Worm (Caenorhabditis elegans) whole organism, L3 larva: ENCODE measurements around the gene srm-4.
"Not testable (repeated sequence)": the region's sequence is repeated elsewhere in the genome, so short reads cannot be mapped to it uniquely, and the experiment has no call there.

ENCODE experiments used
- ZK546.5 ChIP-seq: sonication (generic microtip); optimal IDR thresholded peaks from 2 replicates; lab custom pipeline; 2017; ENCODE audit warnings: missing biosample characterization, missing genetic modification characterization
- ceh-82 ChIP-seq: fragments of 150-350 bp; optimal IDR thresholded peaks from 2 replicates; lab custom pipeline; 2014; ENCODE audit warnings: missing biosample characterization, missing genetic modification characterization
- jun-1 ChIP-seq: fragments of 150-350 bp; optimal IDR thresholded peaks from 2 replicates; lab custom pipeline; 2014; ENCODE audit warnings: missing biosample characterization, missing genetic modification reagents, missing genetic modification characterization
- nhr-11 ChIP-seq: fragments of 150-350 bp; optimal IDR thresholded peaks from 2 replicates; lab custom pipeline; 2014; ENCODE audit warnings: missing biosample characterization, missing genetic modification characterization
- nhr-12 ChIP-seq: fragments of 150-350 bp; optimal IDR thresholded peaks from 2 replicates; lab custom pipeline; 2014; ENCODE audit warnings: missing biosample characterization, missing genetic modification characterization
- nhr-237 ChIP-seq: fragments of 150-350 bp; optimal IDR thresholded peaks from 2 replicates; lab custom pipeline; 2014; ENCODE audit warnings: missing biosample characterization, missing genetic modification characterization
- nhr-77 ChIP-seq: fragments of 150-350 bp; optimal IDR thresholded peaks from 2 replicates; lab custom pipeline; 2014; ENCODE audit warnings: missing biosample characterization, missing genetic modification characterization
- tbx-2 ChIP-seq: sonication (generic microtip); optimal IDR thresholded peaks from 2 replicates; lab custom pipeline; 2016; ENCODE audit warnings: mild to moderate bottlenecking, missing genetic modification characterization, missing compliant biosample characterization
- unc-62 ChIP-seq: fragments of 150-350 bp; sonication (generic microtip); optimal IDR thresholded peaks from 4 replicates; lab custom pipeline; 2014; ENCODE audit warnings: missing biosample characterization, missing genetic modification reagents, missing genetic modification characterization
- ztf-11 ChIP-seq: fragments of 150-350 bp; optimal IDR thresholded peaks from 2 replicates; lab custom pipeline; 2014; ENCODE audit warnings: missing biosample characterization, missing genetic modification characterization

ce11 chrV:14357347-14357746 lies 24.1 kb downstream of the srm-4 start:
- TF ChIP-seq ZK546.5; unc-62 (GFP tag; lab: Kevin White, UChicago); ceh-82 (tag; lab: Kevin White, UChicago); nhr-77 (tag; lab: Kevin White, UChicago); jun-1; nhr-237 (tag; lab: Kevin White, UChicago); nhr-12 (tag; lab: Kevin White, UChicago); tbx-2 (tag; lab: Kevin White, UChicago); ztf-11 (tag; lab: Kevin White, UChicago); nhr-11 (tag; lab: Kevin White, UChicago): not testable (repeated sequence)
